Worm (Caenorhabditis elegans): ENCODE measurements around the gene fkh-8.

The fkh-8 gene

DNA sequence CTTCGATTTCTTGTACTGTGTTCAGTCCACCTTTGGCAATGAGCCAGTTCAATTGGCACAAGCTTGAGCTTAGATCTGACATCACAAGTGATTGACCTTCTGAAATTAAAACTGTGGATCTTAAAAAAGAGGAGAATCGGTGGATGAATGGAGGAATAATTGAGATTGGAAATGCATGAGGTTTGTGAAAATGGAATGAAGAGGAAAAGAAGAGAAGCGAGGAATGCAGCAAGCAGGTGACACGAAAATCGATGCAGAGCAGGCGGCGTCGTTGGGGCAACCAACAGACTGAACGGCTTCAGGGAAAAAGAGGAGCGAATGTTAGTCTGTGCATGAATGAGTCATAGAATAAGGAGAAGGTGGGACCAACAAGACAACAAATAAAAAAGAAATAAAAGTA, at the start of gene fkh-8:
fkh-8 (minus strand) TSS at position 101 of the 400 bp plus-strand sequence.
- TF ChIP-seq klf-2 (GFP tag; conservative IDR thresholded peaks at IDR 0.05) (no peak), flt-1 (GFP tag; IDR thresholded peaks at IDR 0.05) (no peak), ref-1 (GFP tag; conservative IDR thresholded peaks at IDR 0.05) (no peak), med-1 (GFP tag; optimal IDR thresholded peaks at IDR 0.05; ENCODE audit: insufficient read depth) (no peak), tab-1 (GFP tag; IDR thresholded peaks at IDR 0.05) (no peak), cog-1 (tag; optimal IDR thresholded peaks at IDR 0.05) (no peak), ztf-23 (GFP tag; IDR thresholded peaks at IDR 0.05) (no peak), T22C8.4 (GFP tag; IDR thresholded peaks at IDR 0.05) (no peak), ztf-29 (GFP tag; IDR thresholded peaks at IDR 0.05) (no peak)

DNA sequence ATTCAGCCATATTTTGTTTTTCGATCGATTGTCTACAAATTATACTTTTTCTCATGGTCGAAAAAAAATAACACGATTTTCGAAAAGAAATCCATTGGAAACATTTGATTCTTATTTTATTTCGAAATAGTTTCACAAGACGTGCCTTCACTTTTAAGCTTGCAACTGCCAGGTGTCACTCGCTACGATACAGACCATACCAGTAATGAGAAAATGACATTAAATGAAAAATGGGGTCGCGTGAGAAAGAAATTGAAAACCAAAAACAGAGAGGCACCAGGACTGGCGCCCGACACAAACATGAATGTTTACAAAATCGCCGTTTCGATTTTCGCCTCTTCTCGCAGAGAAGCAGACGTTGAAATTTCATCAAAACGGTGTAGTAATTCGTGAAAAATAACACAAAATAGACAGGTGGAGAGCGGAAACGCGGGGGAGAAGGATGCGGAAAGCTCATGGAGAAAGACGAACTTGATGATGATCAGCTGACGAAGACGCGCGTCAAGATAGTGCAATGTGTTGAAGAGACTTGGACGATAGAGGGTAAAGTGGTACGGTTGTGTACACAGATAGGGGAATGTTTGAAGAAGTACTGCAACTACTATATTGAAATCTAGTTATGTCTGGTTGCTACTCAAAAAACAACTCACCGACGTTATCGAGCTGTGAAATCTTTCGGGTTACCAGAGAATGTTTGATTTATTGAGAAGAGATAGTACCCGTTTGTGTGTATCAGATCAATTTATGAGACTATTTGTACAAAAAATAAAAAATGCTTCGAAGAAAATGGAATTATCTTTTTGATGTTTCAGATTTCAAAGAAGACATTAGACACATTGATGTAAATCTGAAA, 45.1 kb upstream of the fkh-8 start:
- TF ChIP-seq T22C8.4 (GFP tag; IDR thresholded peaks at IDR 0.05) (no peak), ref-1 (GFP tag; conservative IDR thresholded peaks at IDR 0.05) (no peak), ztf-23 (GFP tag; IDR thresholded peaks at IDR 0.05) (no peak), ztf-29 (GFP tag; IDR thresholded peaks at IDR 0.05) (no peak), tab-1 (GFP tag; IDR thresholded peaks at IDR 0.05) (no peak), klf-2 (GFP tag; conservative IDR thresholded peaks at IDR 0.05) (no peak), cog-1 (tag; optimal IDR thresholded peaks at IDR 0.05) (no peak), med-1 (GFP tag; optimal IDR thresholded peaks at IDR 0.05; ENCODE audit: insufficient read depth) (no peak), flt-1 (GFP tag; IDR thresholded peaks at IDR 0.05) (no peak)

DNA sequence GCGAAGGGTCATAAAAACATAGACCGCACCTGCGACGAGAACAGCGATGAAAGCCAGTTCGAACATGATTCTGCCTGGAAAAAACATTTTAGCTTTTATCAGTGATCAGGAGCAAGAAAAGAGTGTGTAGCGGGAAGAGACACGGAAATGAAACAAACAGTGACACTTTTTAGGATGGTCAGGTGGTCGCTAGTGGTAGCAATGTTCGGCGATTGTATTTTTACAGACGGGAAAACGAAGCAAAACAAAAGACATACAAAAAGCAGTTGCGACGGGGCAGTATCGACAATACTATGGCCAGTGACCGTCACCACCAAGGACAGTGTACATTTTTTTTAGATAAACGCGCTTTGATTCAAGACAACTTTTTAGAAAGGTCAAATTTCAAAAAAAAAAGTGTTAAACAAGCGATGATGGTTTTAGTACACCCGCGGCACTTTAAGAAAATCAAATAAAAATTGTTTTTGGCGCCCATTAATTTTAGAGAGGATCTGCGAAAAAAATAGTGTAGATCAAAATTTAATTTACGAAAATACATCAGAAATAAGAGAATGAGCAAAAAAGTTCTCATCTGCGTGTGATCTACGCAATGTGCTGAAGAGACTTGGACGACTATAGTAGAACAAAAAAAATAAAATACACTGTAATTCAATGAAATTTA, 44.4 kb upstream of the fkh-8 start, which contains the start of gene T24H7.9:
T24H7.9 (minus strand) TSS at position 74 of the 661 bp plus-strand sequence.
- TF ChIP-seq ref-1 (GFP tag; conservative IDR thresholded peaks at IDR 0.05) = no peak

DNA sequence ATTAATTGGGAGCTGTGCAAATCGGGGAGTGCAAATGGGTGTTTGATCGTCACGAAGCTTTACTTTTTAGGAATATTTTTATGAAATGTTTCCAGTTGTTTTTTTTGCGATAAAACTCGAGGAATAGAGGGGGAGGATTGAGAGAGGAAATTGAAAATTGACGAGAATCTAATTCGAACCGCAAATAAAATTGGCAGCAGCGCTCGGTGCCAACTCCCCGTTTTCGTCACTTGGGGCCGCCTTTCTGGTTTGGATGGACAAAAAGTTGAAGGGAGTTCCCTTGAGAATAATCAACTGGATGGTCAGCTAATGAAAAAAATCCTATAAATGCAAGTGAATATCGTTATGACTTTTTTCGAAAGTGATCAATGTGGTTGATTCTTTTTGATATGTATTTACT, 38.9 kb upstream of the fkh-8 start:
- TF ChIP-seq med-1 (GFP tag; optimal IDR thresholded peaks at IDR 0.05; ENCODE audit: insufficient read depth) (no peak), ztf-23 (GFP tag; IDR thresholded peaks at IDR 0.05) (no peak), flt-1 (GFP tag; IDR thresholded peaks at IDR 0.05) (no peak), klf-2 (GFP tag; conservative IDR thresholded peaks at IDR 0.05) (no peak), ztf-29 (GFP tag; IDR thresholded peaks at IDR 0.05) (no peak), tab-1 (GFP tag; IDR thresholded peaks at IDR 0.05) (no peak), T22C8.4 (GFP tag; IDR thresholded peaks at IDR 0.05) (no peak), cog-1 (tag; optimal IDR thresholded peaks at IDR 0.05) (no peak), ref-1 (GFP tag; conservative IDR thresholded peaks at IDR 0.05) (no peak)

DNA sequence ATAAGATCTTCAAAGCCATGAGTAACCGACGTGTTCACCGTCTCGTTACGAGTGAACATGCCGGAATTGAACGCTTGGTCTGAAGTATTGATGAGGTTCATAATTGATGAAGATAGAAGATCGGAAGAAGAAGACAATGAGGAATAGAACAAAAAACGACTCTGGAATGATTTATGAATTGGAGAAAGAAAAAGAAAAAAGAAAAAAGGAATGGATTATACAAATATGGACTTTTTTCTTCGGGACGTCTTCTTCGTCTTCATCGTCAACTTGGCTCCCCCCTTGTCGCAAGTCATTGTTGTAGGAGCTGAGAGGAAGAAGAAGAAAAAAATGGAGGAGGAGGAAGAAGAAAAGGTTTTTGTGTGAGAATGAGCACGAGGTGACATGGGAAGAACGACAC, 35.8 kb upstream of the fkh-8 start, which contains the start of gene srsy-2:
srsy-2 (minus strand) TSS at position 101 of the 400 bp plus-strand sequence.
- TF ChIP-seq klf-2 (GFP tag; conservative IDR thresholded peaks at IDR 0.05) = no peak
- no peak for TF ChIP-seq cog-1 (tag; optimal IDR thresholded peaks at IDR 0.05)
- TF ChIP-seq ztf-23 (GFP tag; IDR thresholded peaks at IDR 0.05) = no peak
- TF ChIP-seq flt-1 (GFP tag; IDR thresholded peaks at IDR 0.05) = no peak
- TF ChIP-seq med-1 (GFP tag; optimal IDR thresholded peaks at IDR 0.05; ENCODE audit: insufficient read depth) = no peak
- TF ChIP-seq tab-1 (GFP tag; IDR thresholded peaks at IDR 0.05) = no peak
- TF ChIP-seq T22C8.4 (GFP tag; IDR thresholded peaks at IDR 0.05) = no peak
- TF ChIP-seq ref-1 (GFP tag; conservative IDR thresholded peaks at IDR 0.05) = no peak
- no peak for TF ChIP-seq ztf-29 (GFP tag; IDR thresholded peaks at IDR 0.05)

DNA sequence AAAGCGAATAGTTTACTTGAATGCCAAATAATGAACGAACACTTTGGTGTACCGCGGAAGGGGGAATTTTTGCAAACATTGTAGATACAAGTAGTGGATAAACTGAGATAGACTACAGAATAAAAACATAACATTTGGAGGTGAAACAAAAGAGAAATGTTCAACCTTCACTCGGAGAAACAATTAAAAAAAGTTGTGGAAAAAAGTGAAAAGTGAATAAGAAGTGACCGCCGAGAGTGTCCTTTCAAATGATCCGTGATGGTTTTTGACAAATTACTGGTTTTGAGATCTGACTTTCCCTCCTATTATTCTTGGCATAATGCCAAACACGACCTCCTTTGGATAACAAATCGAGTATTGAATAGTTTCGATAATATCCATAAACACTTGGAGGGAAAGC, 32.6 kb upstream of the fkh-8 start:
- TF ChIP-seq med-1 (GFP tag; optimal IDR thresholded peaks at IDR 0.05; ENCODE audit: insufficient read depth) (no peak), tab-1 (GFP tag; IDR thresholded peaks at IDR 0.05) (no peak), klf-2 (GFP tag; conservative IDR thresholded peaks at IDR 0.05) (no peak), ztf-23 (GFP tag; IDR thresholded peaks at IDR 0.05) (no peak), cog-1 (tag; optimal IDR thresholded peaks at IDR 0.05) (no peak), ref-1 (GFP tag; conservative IDR thresholded peaks at IDR 0.05) (no peak), flt-1 (GFP tag; IDR thresholded peaks at IDR 0.05) (no peak)

DNA sequence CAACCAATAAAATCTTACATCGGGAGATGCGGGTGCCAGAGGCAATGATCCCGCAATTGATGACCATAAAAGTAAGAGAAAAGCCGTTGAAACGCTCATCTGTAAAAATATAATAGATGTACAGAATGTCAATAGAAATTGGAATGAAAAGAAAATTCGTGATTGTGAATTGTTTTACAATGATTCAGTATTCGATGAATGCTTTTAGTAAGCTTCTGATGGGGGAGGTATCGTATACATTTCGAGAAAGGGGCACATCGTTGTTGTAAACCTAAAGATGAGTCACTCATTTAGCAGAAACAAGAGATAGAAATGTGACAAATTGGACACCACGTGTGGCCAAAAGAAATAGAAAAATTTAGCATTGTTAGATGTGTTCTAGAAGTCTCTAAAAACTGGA, 31.4 kb upstream of the fkh-8 start, which contains the start of gene C30B5.6:
C30B5.6 (minus strand) TSS at position 101 of the 400 bp plus-strand sequence.
- TF ChIP-seq tab-1 (GFP tag; IDR thresholded peaks at IDR 0.05) (no peak), flt-1 (GFP tag; IDR thresholded peaks at IDR 0.05) (no peak), med-1 (GFP tag; optimal IDR thresholded peaks at IDR 0.05; ENCODE audit: insufficient read depth) (no peak), cog-1 (tag; optimal IDR thresholded peaks at IDR 0.05) (no peak), ref-1 (GFP tag; conservative IDR thresholded peaks at IDR 0.05) (no peak), ztf-23 (GFP tag; IDR thresholded peaks at IDR 0.05) (no peak), ztf-29 (GFP tag; IDR thresholded peaks at IDR 0.05) (no peak), T22C8.4 (GFP tag; IDR thresholded peaks at IDR 0.05) (no peak), klf-2 (GFP tag; conservative IDR thresholded peaks at IDR 0.05) (no peak)

DNA sequence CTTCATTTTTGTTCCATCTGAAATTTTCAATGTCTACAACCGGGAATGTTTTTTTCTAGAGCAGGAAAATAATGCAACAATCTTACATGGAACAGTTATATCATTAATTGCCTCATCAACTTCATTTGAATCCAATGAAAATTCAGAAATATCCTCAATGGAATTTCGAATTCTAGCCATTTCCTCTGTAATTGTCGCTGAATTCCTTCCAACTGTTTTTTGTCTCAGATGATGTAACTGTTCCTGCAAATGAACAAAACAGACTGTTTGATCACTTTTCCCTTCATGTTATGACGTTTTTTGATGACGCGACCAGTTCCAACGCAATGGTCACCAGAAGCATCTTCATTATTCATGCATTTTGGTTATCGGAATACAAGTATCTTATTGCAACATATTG, 30.3 kb upstream of the fkh-8 start:
- no peak for TF ChIP-seq ztf-29 (GFP tag; IDR thresholded peaks at IDR 0.05)
- TF ChIP-seq cog-1 (tag; optimal IDR thresholded peaks at IDR 0.05) = no peak
- TF ChIP-seq klf-2 (GFP tag; conservative IDR thresholded peaks at IDR 0.05) = no peak
- TF ChIP-seq med-1 (GFP tag; optimal IDR thresholded peaks at IDR 0.05; ENCODE audit: insufficient read depth) = no peak
- TF ChIP-seq tab-1 (GFP tag; IDR thresholded peaks at IDR 0.05) = no peak
- no peak for TF ChIP-seq flt-1 (GFP tag; IDR thresholded peaks at IDR 0.05)
- TF ChIP-seq T22C8.4 (GFP tag; IDR thresholded peaks at IDR 0.05) = no peak
- TF ChIP-seq ztf-23 (GFP tag; IDR thresholded peaks at IDR 0.05) = no peak
- no peak for TF ChIP-seq ref-1 (GFP tag; conservative IDR thresholded peaks at IDR 0.05)

DNA sequence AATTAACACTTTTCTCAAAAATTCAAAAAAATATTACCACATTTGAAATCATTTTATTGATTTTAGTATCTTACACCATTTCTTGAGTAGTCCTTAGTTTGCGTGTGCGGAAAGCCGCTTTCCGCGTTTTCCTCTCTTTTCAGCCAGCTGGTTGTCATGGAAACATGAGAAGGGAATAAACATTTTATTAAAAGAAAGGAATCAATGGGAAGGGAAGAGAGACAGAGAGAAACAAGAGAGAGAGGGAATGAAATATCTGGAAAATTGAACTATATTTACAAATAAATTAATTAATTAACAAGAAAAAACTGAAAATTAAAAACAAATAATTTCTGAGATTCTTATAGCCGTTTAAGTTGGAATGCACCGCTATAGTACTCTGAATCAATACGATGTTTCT, 28.2 kb upstream of the fkh-8 start, which contains the start of gene mks-2:
mks-2 (minus strand) TSS at position 101 of the 400 bp plus-strand sequence.
- TF ChIP-seq ztf-23 (GFP tag; IDR thresholded peaks at IDR 0.05) = no peak
- TF ChIP-seq klf-2 (GFP tag; conservative IDR thresholded peaks at IDR 0.05) = no peak
- no peak for TF ChIP-seq tab-1 (GFP tag; IDR thresholded peaks at IDR 0.05)
- no peak for TF ChIP-seq ref-1 (GFP tag; conservative IDR thresholded peaks at IDR 0.05)
- no peak for TF ChIP-seq cog-1 (tag; optimal IDR thresholded peaks at IDR 0.05)
- no peak for TF ChIP-seq flt-1 (GFP tag; IDR thresholded peaks at IDR 0.05)
- no peak for TF ChIP-seq T22C8.4 (GFP tag; IDR thresholded peaks at IDR 0.05)
- TF ChIP-seq med-1 (GFP tag; optimal IDR thresholded peaks at IDR 0.05; ENCODE audit: insufficient read depth) = no peak
